Worm (Caenorhabditis elegans) whole organism, L3 larva: ENCODE measurements around the gene sek-1.

ENCODE experiments used
- ZK546.5 ChIP-seq: sonication (generic microtip); optimal IDR thresholded peaks from 2 replicates; lab custom pipeline; 2017; ENCODE audit warnings: missing biosample characterization, missing genetic modification characterization
- aly-2 ChIP-seq: fragments of 150-350 bp; optimal IDR thresholded peaks from 2 replicates; lab custom pipeline; 2014; ENCODE audit warnings: missing biosample characterization, missing genetic modification characterization
- ama-1 ChIP-seq: fragments of 150-350 bp; optimal IDR thresholded peaks from 2 replicates; lab custom pipeline; 2018
- ceh-16 ChIP-seq: sonication (generic microtip); optimal IDR thresholded peaks from 2 replicates; lab custom pipeline; 2017; ENCODE audit warnings: missing biosample characterization, missing genetic modification characterization
- ceh-28 ChIP-seq: fragments of 150-350 bp; optimal IDR thresholded peaks from 2 replicates; lab custom pipeline; 2014; ENCODE audit warnings: missing biosample characterization, missing genetic modification reagents, missing genetic modification characterization
- ceh-82 ChIP-seq: fragments of 150-350 bp; optimal IDR thresholded peaks from 2 replicates; lab custom pipeline; 2014; ENCODE audit warnings: missing biosample characterization, missing genetic modification characterization
- ceh-9 ChIP-seq: sonication (generic microtip); optimal IDR thresholded peaks from 2 replicates; lab custom pipeline; 2018; ENCODE audit warnings: missing biosample characterization, missing genetic modification characterization
- daf-12 ChIP-seq: fragments of 150-350 bp; optimal IDR thresholded peaks from 2 replicates; lab custom pipeline; 2014; ENCODE audit warnings: missing biosample characterization, missing genetic modification reagents, missing genetic modification characterization
- egl-27 ChIP-seq: sonication (generic microtip); optimal IDR thresholded peaks from 4 replicates; lab custom pipeline; 2017; ENCODE audit warnings: missing biosample characterization, missing genetic modification reagents, missing genetic modification characterization
- elt-1 ChIP-seq: fragments of 150-350 bp; optimal IDR thresholded peaks from 2 replicates; lab custom pipeline; 2014; ENCODE audit warnings: missing biosample characterization, missing genetic modification characterization
- elt-2 ChIP-seq: sonication (generic microtip); optimal IDR thresholded peaks from 2 replicates; lab custom pipeline; 2016; ENCODE audit warnings: missing genetic modification reagents, mild to moderate bottlenecking, missing genetic modification characterization, missing compliant biosample characterization
- elt-3 ChIP-seq, 3 experiments: fragments of 150-350 bp in 1 of 3; sonication (generic microtip) in 2 of 3; optimal IDR thresholded peaks; 2 replicates in 2 of 3; 4 replicates in 1 of 3; lab custom pipeline; 2014 to 2017; ENCODE audit warnings: missing biosample characterization in 3 of 3, missing genetic modification characterization in 3 of 3
- fkh-2 ChIP-seq: fragments of 150-350 bp; optimal IDR thresholded peaks from 2 replicates; lab custom pipeline; 2014; ENCODE audit warnings: missing biosample characterization, missing genetic modification reagents, missing genetic modification characterization
- fos-1 ChIP-seq: fragments of 150-350 bp; optimal IDR thresholded peaks from 2 replicates; lab custom pipeline; 2014; ENCODE audit warnings: missing biosample characterization, missing genetic modification characterization
- hmg-11 ChIP-seq: sonication (generic microtip); optimal IDR thresholded peaks from 2 replicates; lab custom pipeline; 2016; ENCODE audit warnings: missing genetic modification characterization, missing compliant biosample characterization
- jun-1 ChIP-seq: fragments of 150-350 bp; optimal IDR thresholded peaks from 2 replicates; lab custom pipeline; 2014; ENCODE audit warnings: missing biosample characterization, missing genetic modification reagents, missing genetic modification characterization
- lin-15B ChIP-seq: fragments of 150-350 bp; optimal IDR thresholded peaks from 2 replicates; lab custom pipeline; 2014; ENCODE audit warnings: missing biosample characterization, missing genetic modification characterization
- lin-39 ChIP-seq: fragments of 150-350 bp; optimal IDR thresholded peaks from 2 replicates; lab custom pipeline; 2018; ENCODE audit warnings: missing biosample characterization, missing genetic modification reagents, missing genetic modification characterization
- lsy-12 ChIP-seq: sonication (generic microtip); optimal IDR thresholded peaks from 2 replicates; lab custom pipeline; 2016; ENCODE audit warnings: mild to moderate bottlenecking, missing genetic modification characterization, missing compliant biosample characterization
- mdl-1 ChIP-seq: fragments of 150-350 bp; optimal IDR thresholded peaks from 2 replicates; lab custom pipeline; 2014; ENCODE audit warnings: missing biosample characterization, missing genetic modification characterization
- mml-1 ChIP-seq: fragments of 150-350 bp; sonication (generic microtip); optimal IDR thresholded peaks from 3 replicates; lab custom pipeline; 2014; ENCODE audit warnings: missing biosample characterization, missing genetic modification characterization
- nfya-1 ChIP-seq: sonication (generic microtip); optimal IDR thresholded peaks from 2 replicates; lab custom pipeline; 2017; ENCODE audit warnings: missing genetic modification characterization, mild to moderate bottlenecking, missing compliant biosample characterization, antibody characterized with exemption, moderate library complexity; ENCODE audit not compliant: insufficient read depth
- nhr-23 ChIP-seq: fragments of 150-350 bp; optimal IDR thresholded peaks from 2 replicates; lab custom pipeline; 2014; ENCODE audit warnings: missing biosample characterization, missing genetic modification reagents, missing genetic modification characterization
- nhr-237 ChIP-seq: fragments of 150-350 bp; optimal IDR thresholded peaks from 2 replicates; lab custom pipeline; 2014; ENCODE audit warnings: missing biosample characterization, missing genetic modification characterization
- nhr-25 ChIP-seq: sonication (generic microtip); optimal IDR thresholded peaks from 2 replicates; lab custom pipeline; 2017; ENCODE audit warnings: missing biosample characterization, missing genetic modification characterization
- nhr-28 ChIP-seq: fragments of 150-350 bp; optimal IDR thresholded peaks from 2 replicates; lab custom pipeline; 2014; ENCODE audit warnings: missing biosample characterization, missing genetic modification characterization
- nhr-67 ChIP-seq: fragments of 150-350 bp; optimal IDR thresholded peaks from 2 replicates; lab custom pipeline; 2014; ENCODE audit warnings: missing biosample characterization, missing genetic modification characterization
- pha-4 ChIP-seq: fragments of 150-350 bp; optimal IDR thresholded peaks from 2 replicates; lab custom pipeline; 2014; ENCODE audit warnings: missing biosample characterization, missing genetic modification reagents, missing genetic modification characterization
- pqm-1 ChIP-seq: fragments of 150-350 bp; optimal IDR thresholded peaks from 2 replicates; lab custom pipeline; 2017; ENCODE audit warnings: missing biosample characterization, missing genetic modification characterization, inconsistent platforms
- snpc-4 ChIP-seq: fragments of 150-350 bp; optimal IDR thresholded peaks from 2 replicates; lab custom pipeline; 2014; ENCODE audit warnings: missing biosample characterization, missing genetic modification characterization
- tbx-2 ChIP-seq: sonication (generic microtip); optimal IDR thresholded peaks from 2 replicates; lab custom pipeline; 2016; ENCODE audit warnings: mild to moderate bottlenecking, missing genetic modification characterization, missing compliant biosample characterization
- unc-62 ChIP-seq: fragments of 150-350 bp; sonication (generic microtip); optimal IDR thresholded peaks from 4 replicates; lab custom pipeline; 2014; ENCODE audit warnings: missing biosample characterization, missing genetic modification reagents, missing genetic modification characterization
- zag-1 ChIP-seq: fragments of 150-350 bp; optimal IDR thresholded peaks from 2 replicates; lab custom pipeline; 2014; ENCODE audit warnings: missing biosample characterization, missing genetic modification characterization
- ztf-11 ChIP-seq: fragments of 150-350 bp; optimal IDR thresholded peaks from 2 replicates; lab custom pipeline; 2014; ENCODE audit warnings: missing biosample characterization, missing genetic modification characterization
- ztf-4 ChIP-seq: fragments of 150-350 bp; optimal IDR thresholded peaks from 2 replicates; lab custom pipeline; 2014; ENCODE audit warnings: missing biosample characterization, missing genetic modification characterization

The sek-1 gene

ce11 chrX:7826590-7827260, 10.2 kb downstream of the sek-1 start:
- TF ChIP-seq nfya-1 (no peak), nhr-23 (tag; lab: Kevin White, UChicago) (peak; percentile 30), aly-2 (tag; lab: Kevin White, UChicago) (no peak), nhr-25 (peak; percentile 58)

- TF ChIP-seq zag-1 (tag; lab: Kevin White, UChicago) = no peak
- TF ChIP-seq lin-39 (tag; lab: Kevin White, UChicago) = no peak
- peak; percentile 62 for TF ChIP-seq pha-4 (tag; lab: Kevin White, UChicago)
- no peak for TF ChIP-seq ztf-4
- TF ChIP-seq nhr-237 (tag; lab: Kevin White, UChicago) = no peak
- no peak for TF ChIP-seq daf-12
- TF ChIP-seq elt-2 = no peak
- TF ChIP-seq lsy-12 (tag; lab: Kevin White, UChicago) = no peak
- no peak for TF ChIP-seq lin-15B
- TF ChIP-seq ama-1 (lab: Kevin White, UChicago) = no peak
- TF ChIP-seq pqm-1 (tag; lab: Kevin White, UChicago) = peak; percentile 8
- TF ChIP-seq mml-1 (tag; lab: Kevin White, UChicago) = no peak
- TF ChIP-seq ztf-11 = no peak
- no peak for TF ChIP-seq elt-1
- no peak for TF ChIP-seq fos-1 (tag; lab: Kevin White, UChicago)
Measured at ce11 chrX:7827989-7828388, 11.5 kb downstream of the sek-1 start.

- TF ChIP-seq egl-27 (tag; lab: Kevin White, UChicago) (no peak), fkh-2 (tag; lab: Kevin White, UChicago) (no peak), ceh-9 (no peak), elt-3 (tag; optimal IDR thresholded peaks at IDR 0.05; lab: Kevin White, UChicago) (no peak), snpc-4 (no peak), elt-2 (no peak), lin-39 (tag; lab: Kevin White, UChicago) (no peak), mdl-1 (tag; lab: Kevin White, UChicago) (no peak), lsy-12 (tag; lab: Kevin White, UChicago) (no peak), nhr-23 (tag; lab: Kevin White, UChicago) (no peak), ceh-28 (tag; lab: Kevin White, UChicago) (no peak), pha-4 (tag; lab: Kevin White, UChicago) (no peak), ceh-82 (tag; lab: Kevin White, UChicago) (no peak), daf-12 (no peak), hmg-11 (tag; lab: Kevin White, UChicago) (no peak)
Measured at ce11 chrX:7834117-7834516, 17.6 kb downstream of the sek-1 start, which contains the start of gene sul-3. Gene sul-3, minus strand, starts transcription at chrX:7834217.

- no peak for TF ChIP-seq fos-1 (tag; lab: Kevin White, UChicago)
Measured at ce11 chrX:7838582-7838981, 22.0 kb downstream of the sek-1 start, which contains the start of gene nlp-101. Gene nlp-101, plus strand, starts transcription at chrX:7838882.

- TF ChIP-seq elt-3 (tag; optimal IDR thresholded peaks at IDR 0.05; lab: Kevin White, UChicago) (no peak), fkh-2 (tag; lab: Kevin White, UChicago) (no peak)
Measured at ce11 chrX:7839989-7840388, 23.5 kb downstream of the sek-1 start.

ce11 chrX:7842241-7842640, 25.7 kb downstream of the sek-1 start, which contains the start of gene idpp-11:
Gene idpp-11, plus strand, starts transcription at chrX:7842541.
- TF ChIP-seq ztf-11 (no peak), ceh-9 (no peak)

- no peak for TF ChIP-seq ceh-82 (tag; lab: Kevin White, UChicago)
- TF ChIP-seq nhr-25 = no peak
- no peak for TF ChIP-seq ZK546.5
- TF ChIP-seq elt-2 = no peak
- TF ChIP-seq jun-1 (tag; lab: Kevin White, UChicago) = no peak
- no peak for TF ChIP-seq tbx-2
- TF ChIP-seq unc-62 (GFP tag; lab: Kevin White, UChicago) = no peak
- no peak for TF ChIP-seq nhr-28
- no peak for TF ChIP-seq nhr-67 (tag; lab: Kevin White, UChicago)
- TF ChIP-seq lsy-12 (tag; lab: Kevin White, UChicago) = no peak
- TF ChIP-seq ceh-16 (tag; lab: Kevin White, UChicago) = no peak
- no peak for TF ChIP-seq ama-1 (lab: Kevin White, UChicago)
Measured at ce11 chrX:7847413-7847812, 30.9 kb downstream of the sek-1 start, which contains the start of gene C54D2.6. Gene C54D2.6, minus strand, starts transcription at chrX:7847513.
